Worm (Caenorhabditis elegans) whole organism, young adult: ENCODE results near the gene srw-6.
A peak's percentile ranks its signal among the peaks of the same experiment; 100 is the strongest.

Experiments used
- B0261.1 ChIP-seq: sonication (generic microtip); optimal IDR thresholded peaks from 2 replicates; lab custom pipeline; 2016; ENCODE audit warnings: mild to moderate bottlenecking, missing genetic modification characterization, moderate library complexity, missing compliant biosample characterization
- B0336.3 ChIP-seq: fragments of 200-800 bp; sonication (Bioruptor generic); IDR thresholded peaks from 2 replicates; pipeline ENCODE4 v1.3.6; 2022; ENCODE audit warnings: missing genetic modification characterization, missing compliant biosample characterization
- C17E4.6 ChIP-seq: fragments of 200-800 bp; sonication (Bioruptor generic); IDR thresholded peaks from 2 replicates; pipeline ENCODE4 v1.3.6; 2022; ENCODE audit warnings: missing genetic modification reagents, missing genetic modification characterization, missing compliant biosample characterization
- F10E7.11 ChIP-seq: sonication (generic microtip); optimal IDR thresholded peaks from 2 replicates; lab custom pipeline; 2017; ENCODE audit warnings: mild to moderate bottlenecking, missing genetic modification characterization, moderate library complexity, missing compliant biosample characterization
- F49E8.2 ChIP-seq: sonication (generic microtip); optimal IDR thresholded peaks from 3 replicates; lab custom pipeline; 2017; ENCODE audit warnings: missing genetic modification characterization, mild to moderate bottlenecking, missing compliant biosample characterization, antibody characterized with exemption, moderate library complexity; ENCODE audit not compliant: insufficient read depth
- F55B11.4 ChIP-seq: sonication (generic microtip); optimal IDR thresholded peaks from 2 replicates; lab custom pipeline; 2016; ENCODE audit warnings: missing compliant biosample characterization, missing genetic modification characterization, borderline replicate concordance; ENCODE audit not compliant: insufficient read depth
- T26A5.8 ChIP-seq: sonication (generic microtip); optimal IDR thresholded peaks from 2 replicates; lab custom pipeline; 2016; ENCODE audit warnings: missing genetic modification characterization, missing compliant biosample characterization
- ama-1 ChIP-seq, 3 experiments: fragments of 150-350 bp in 1 of 3; sonication (generic microtip) in 2 of 3; optimal IDR thresholded peaks; 2 replicates each; lab custom pipeline; 2014 to 2018; ENCODE audit warnings: missing biosample characterization in 2 of 3, missing genetic modification characterization in 2 of 3, missing genetic modification reagents in 2 of 3
- aptf-2 ChIP-seq: fragments of 200-800 bp; sonication (Bioruptor generic); conservative IDR thresholded peaks from 2 replicates; pipeline ENCODE4 v1.3.6; 2022; ENCODE audit warnings: missing genetic modification reagents, missing genetic modification characterization, missing compliant biosample characterization
- attf-3 ChIP-seq: fragments of 200-800 bp; sonication (Bioruptor generic); conservative IDR thresholded peaks from 2 replicates; pipeline ENCODE4 v1.3.6; 2022; ENCODE audit warnings: missing genetic modification reagents, missing genetic modification characterization, missing compliant biosample characterization
- bed-2 ChIP-seq: fragments of 200-800 bp; sonication (Bioruptor generic); IDR thresholded peaks from 2 replicates; pipeline ENCODE4 v1.3.6; 2022; ENCODE audit warnings: missing genetic modification reagents, missing genetic modification characterization, missing compliant biosample characterization
- ceh-27 ChIP-seq: fragments of 200-800 bp; sonication (Bioruptor generic); optimal IDR thresholded peaks from 2 replicates; lab custom pipeline; 2018; ENCODE audit warnings: mild to moderate bottlenecking, missing genetic modification characterization, moderate library complexity, missing compliant biosample characterization
- chd-7 ChIP-seq: sonication (generic microtip); optimal IDR thresholded peaks from 2 replicates; lab custom pipeline; 2016; ENCODE audit warnings: mild to moderate bottlenecking, missing genetic modification characterization, moderate library complexity, missing compliant biosample characterization
- die-1 ChIP-seq: sonication (generic microtip); optimal IDR thresholded peaks from 2 replicates; lab custom pipeline; 2016; ENCODE audit warnings: missing genotype, mild to moderate bottlenecking, missing genetic modification characterization, missing compliant biosample characterization
- dox-1 ChIP-seq: fragments of 200-800 bp; sonication (Bioruptor generic); IDR thresholded peaks from 2 replicates; pipeline ENCODE4 v1.3.6; 2022; ENCODE audit warnings: missing genetic modification reagents, missing genetic modification characterization, missing compliant biosample characterization
- egl-18 ChIP-seq: fragments of 200-800 bp; sonication (Bioruptor generic); IDR thresholded peaks from 2 replicates; pipeline ENCODE4 v1.3.6; 2022; ENCODE audit warnings: missing genetic modification reagents, missing genetic modification characterization, missing compliant biosample characterization
- egrh-3 ChIP-seq: fragments of 200-800 bp; sonication (Bioruptor generic); IDR thresholded peaks from 2 replicates; pipeline ENCODE4 v1.3.6; 2022; ENCODE audit warnings: missing genetic modification reagents, missing genetic modification characterization, missing compliant biosample characterization
- ekl-4 ChIP-seq: fragments of 200-800 bp; sonication (Bioruptor generic); IDR thresholded peaks from 2 replicates; pipeline ENCODE4 v1.3.6; 2022; ENCODE audit warnings: missing genetic modification reagents, missing genetic modification characterization, missing compliant biosample characterization
- ets-4 ChIP-seq: fragments of 200-800 bp; sonication (Bioruptor generic); optimal IDR thresholded peaks from 2 replicates; lab custom pipeline; 2018; ENCODE audit warnings: mild to moderate bottlenecking, missing genetic modification characterization, missing compliant biosample characterization
- hmg-20 ChIP-seq: fragments of 200-800 bp; sonication (Bioruptor generic); IDR thresholded peaks from 2 replicates; pipeline ENCODE4 v1.3.6; 2022; ENCODE audit warnings: missing genetic modification reagents, missing genetic modification characterization, missing compliant biosample characterization
- hsf-1 ChIP-seq: fragments of 200-800 bp; sonication (Bioruptor generic); IDR thresholded peaks from 2 replicates; pipeline ENCODE4 v1.3.6; 2022; ENCODE audit warnings: missing genetic modification reagents, missing genetic modification characterization, missing compliant biosample characterization
- let-607 ChIP-seq, 2 experiments: fragments of 200-800 bp in 1 of 2; sonication (Bioruptor generic) in 1 of 2; sonication (generic microtip) in 1 of 2; optimal IDR thresholded peaks; 2 replicates each; lab custom pipeline; 2016 to 2018; ENCODE audit warnings: mild to moderate bottlenecking in 2 of 2, missing compliant biosample characterization in 2 of 2, missing genetic modification characterization in 2 of 2, moderate library complexity in 2 of 2, missing genotype in 1 of 2
- lin-35 ChIP-seq, 3 experiments: fragments of 150-350 bp in 2 of 3; sonication (generic microtip) in 1 of 3; optimal IDR thresholded peaks; 2 replicates each; lab custom pipeline; 2014 to 2018; ENCODE audit warnings: missing biosample characterization in 3 of 3, missing genetic modification characterization in 3 of 3, missing genetic modification reagents in 3 of 3
- madf-3 ChIP-seq: fragments of 200-800 bp; sonication (Bioruptor generic); IDR thresholded peaks from 2 replicates; pipeline ENCODE4 v1.3.6; 2022; ENCODE audit warnings: missing genetic modification reagents, missing genetic modification characterization, missing compliant biosample characterization
- madf-6 ChIP-seq: fragments of 200-800 bp; sonication (Bioruptor generic); IDR thresholded peaks from 2 replicates; pipeline ENCODE4 v1.3.6; 2022; ENCODE audit warnings: missing genetic modification reagents, missing genetic modification characterization, missing compliant biosample characterization
- nfyb-1 ChIP-seq: fragments of 200-800 bp; sonication (Bioruptor generic); IDR thresholded peaks from 2 replicates; pipeline ENCODE4 v1.3.6; 2022; ENCODE audit warnings: missing genetic modification reagents, missing genetic modification characterization, missing compliant biosample characterization
- nhr-80 ChIP-seq: sonication (generic microtip); optimal IDR thresholded peaks from 2 replicates; lab custom pipeline; 2016; ENCODE audit warnings: missing genetic modification characterization, missing compliant biosample characterization
- nhr-90 ChIP-seq: sonication (generic microtip); optimal IDR thresholded peaks from 2 replicates; lab custom pipeline; 2016; ENCODE audit warnings: missing genotype, mild to moderate bottlenecking, missing genetic modification characterization, missing compliant biosample characterization
- repo-1 ChIP-seq: sonication (generic microtip); optimal IDR thresholded peaks from 2 replicates; lab custom pipeline; 2017; ENCODE audit warnings: mild to moderate bottlenecking, missing genetic modification characterization, missing compliant biosample characterization
- sdz-38 ChIP-seq: sonication (generic microtip); optimal IDR thresholded peaks from 2 replicates; lab custom pipeline; 2016; ENCODE audit warnings: missing genotype, missing genetic modification characterization, missing compliant biosample characterization
- snpc-3.4 ChIP-seq: sonication (generic microtip); optimal IDR thresholded peaks from 2 replicates; lab custom pipeline; 2017; ENCODE audit warnings: missing genetic modification characterization, mild to moderate bottlenecking, missing compliant biosample characterization, antibody characterized with exemption, moderate library complexity, missing genotype, missing genetic modification reagents
- tbp1 ChIP-seq: fragments of 200-800 bp; sonication (Bioruptor generic); optimal IDR thresholded peaks from 2 replicates; lab custom pipeline; 2018; ENCODE audit warnings: mild to moderate bottlenecking, missing genetic modification characterization, missing compliant biosample characterization
- zfh-2 ChIP-seq: fragments of 200-800 bp; sonication (Bioruptor generic); conservative IDR thresholded peaks from 2 replicates; pipeline ENCODE4 v1.3.6; 2022; ENCODE audit warnings: missing genetic modification reagents, missing genetic modification characterization, missing compliant biosample characterization

srw-6 gene

ce11 chrV:3832103-3832502, 23.7 kb downstream of the srw-6 start:
- TF ChIP-seq hsf-1 (GFP tag; lab: Robert Waterston, UW) (no peak), bed-2 (GFP tag; lab: Robert Waterston, UW) (no peak), repo-1 (tag; lab: Kevin White, UChicago) (no peak), B0261.1 (tag; lab: Kevin White, UChicago) (no peak), hmg-20 (no peak), zfh-2 (GFP tag; lab: Robert Waterston, UW) (no peak), ets-4 (no peak), sdz-38 (no peak), dox-1 (no peak), egl-18 (GFP tag; lab: Robert Waterston, UW) (no peak), ama-1 (optimal IDR thresholded peaks at IDR 0.05; lab: Kevin White, UChicago) (no peak), ama-1 (GFP tag; optimal IDR thresholded peaks at IDR 0.05; lab: Kevin White, UChicago) (no peak), C17E4.6 (GFP tag; lab: Robert Waterston, UW) (no peak), aptf-2 (GFP tag; lab: Robert Waterston, UW) (no peak), F10E7.11 (tag; lab: Kevin White, UChicago) (no peak), attf-3 (GFP tag; lab: Robert Waterston, UW) (no peak), B0336.3 (no peak)

- TF ChIP-seq F49E8.2 (tag; lab: Kevin White, UChicago) = no peak
- TF ChIP-seq F55B11.4 (tag; lab: Kevin White, UChicago) = no peak
- no peak for TF ChIP-seq die-1 (tag; lab: Kevin White, UChicago)
- no peak for TF ChIP-seq tbp1 (GFP tag; lab: Kevin White, UChicago)
- no peak for TF ChIP-seq snpc-3.4 (tag; lab: Kevin White, UChicago)
- TF ChIP-seq madf-6 (GFP tag; lab: Robert Waterston, UW) = no peak
- no peak for TF ChIP-seq F10E7.11 (tag; lab: Kevin White, UChicago)
- TF ChIP-seq T26A5.8 (tag; lab: Kevin White, UChicago) = no peak
- TF ChIP-seq nhr-90 (tag; lab: Kevin White, UChicago) = no peak
- no peak for TF ChIP-seq egrh-3 (GFP tag; lab: Robert Waterston, UW)
- no peak for TF ChIP-seq ceh-27
- TF ChIP-seq madf-3 (GFP tag; lab: Robert Waterston, UW) = no peak
- TF ChIP-seq bed-2 (GFP tag; lab: Robert Waterston, UW) = no peak
- TF ChIP-seq chd-7 = no peak
- no peak for TF ChIP-seq let-607 (tag; optimal IDR thresholded peaks at IDR 0.05; lab: Kevin White, UChicago)
- TF ChIP-seq, all 124 proteins: peak for 0
Measured at ce11 chrV:3832661-3833060, 24.2 kb downstream of the srw-6 start.

- TF ChIP-seq nfyb-1 (GFP tag; lab: Robert Waterston, UW) = no peak
- peak; percentile 40 for TF ChIP-seq nhr-80 (tag; lab: Kevin White, UChicago)
- 0 out of 2 replicates have a peak, but pooled peaks have one; percentile 1 for TF ChIP-seq dox-1
Measured at ce11 chrV:3841462-3841861, 33.0 kb downstream of the srw-6 start.

ce11 chrV:3843926-3844325, 35.5 kb downstream of the srw-6 start, which contains the start of gene ugt-32:
Gene ugt-32 (minus strand): TSS chrV:3844007.
- peak; percentile 22 for TF ChIP-seq nhr-80 (tag; lab: Kevin White, UChicago)
- no peak for TF ChIP-seq lin-35 (GFP tag; optimal IDR thresholded peaks at IDR 0.05; lab: Kevin White, UChicago)
- no peak for TF ChIP-seq ekl-4 (GFP tag; lab: Robert Waterston, UW)
